Worm (Caenorhabditis elegans) whole organism, early embryonic: Measurements from ENCODE around the gene clec-247.

Experiments
- B0310.2 ChIP-seq: sonication (generic microtip); optimal IDR thresholded peaks from 2 replicates; lab custom pipeline; 2016; ENCODE audit warnings: mild to moderate bottlenecking, missing genetic modification characterization, missing compliant biosample characterization
- F13C5.2 ChIP-seq: sonication (generic microtip); optimal IDR thresholded peaks from 2 replicates; lab custom pipeline; 2017; ENCODE audit warnings: mild to moderate bottlenecking, missing genetic modification characterization, inconsistent platforms, missing compliant biosample characterization
- aly-1 ChIP-seq: sonication (generic microtip); optimal IDR thresholded peaks from 2 replicates; lab custom pipeline; 2016; ENCODE audit warnings: missing genetic modification characterization, missing compliant biosample characterization
- ama-1 ChIP-seq: fragments of 150-350 bp; optimal IDR thresholded peaks from 2 replicates; lab custom pipeline; 2014
- ceh-13 ChIP-seq: fragments of 200-800 bp; sonication (Bioruptor generic); optimal IDR thresholded peaks from 2 replicates; lab custom pipeline; 2018; ENCODE audit warnings: mild to moderate bottlenecking, missing genetic modification characterization, missing compliant biosample characterization
- ceh-36 ChIP-seq: sonication (generic microtip); optimal IDR thresholded peaks from 2 replicates; lab custom pipeline; 2016; ENCODE audit warnings: missing genetic modification characterization, inconsistent platforms, missing compliant biosample characterization
- ets-7 ChIP-seq: sonication (generic microtip); optimal IDR thresholded peaks from 2 replicates; lab custom pipeline; 2016; ENCODE audit warnings: missing genotype, missing genetic modification characterization, missing compliant biosample characterization
- flt-1 ChIP-seq: fragments of 200-800 bp; sonication (Bioruptor generic); IDR thresholded peaks from 2 replicates; pipeline ENCODE4 v1.3.6; 2022; ENCODE audit warnings: missing genetic modification characterization, missing compliant biosample characterization
- hmbx-1 ChIP-seq: sonication (generic microtip); optimal IDR thresholded peaks from 2 replicates; lab custom pipeline; 2016; ENCODE audit warnings: mild to moderate bottlenecking, missing genetic modification characterization, missing compliant biosample characterization
- hmg-4 ChIP-seq: fragments of 200-800 bp; sonication (Bioruptor generic); optimal IDR thresholded peaks from 2 replicates; lab custom pipeline; 2018; ENCODE audit warnings: mild to moderate bottlenecking, missing genetic modification characterization, missing compliant biosample characterization
- hnd-1 ChIP-seq: sonication (generic microtip); optimal IDR thresholded peaks from 2 replicates; lab custom pipeline; 2016; ENCODE audit warnings: missing genetic modification characterization, missing compliant biosample characterization
- pes-1 ChIP-seq: fragments of 200-800 bp; sonication (Bioruptor generic); IDR thresholded peaks from 2 replicates; pipeline ENCODE4 v1.3.6; 2022; ENCODE audit warnings: missing genetic modification reagents, missing genetic modification characterization, missing compliant biosample characterization
- scrt-1 ChIP-seq: fragments of 200-800 bp; sonication (Bioruptor generic); IDR thresholded peaks from 2 replicates; pipeline ENCODE4 v1.3.6; 2022; ENCODE audit warnings: missing genetic modification characterization, missing compliant biosample characterization
- sea-1 ChIP-seq: fragments of 200-800 bp; sonication (Bioruptor generic); conservative IDR thresholded peaks from 2 replicates; pipeline ENCODE4 v1.3.6; 2022; ENCODE audit warnings: missing genetic modification characterization, missing compliant biosample characterization
- tbx-11 ChIP-seq: fragments of 200-800 bp; sonication (Bioruptor generic); IDR thresholded peaks from 2 replicates; pipeline ENCODE4 v1.3.6; 2022; ENCODE audit warnings: missing genetic modification characterization, missing compliant biosample characterization
- tbx-37 ChIP-seq: fragments of 200-800 bp; sonication (Bioruptor generic); conservative IDR thresholded peaks from 2 replicates; pipeline ENCODE4 v1.3.6; 2022; ENCODE audit warnings: missing genetic modification reagents, missing genetic modification characterization, missing compliant biosample characterization
- tra-4 ChIP-seq: sonication (generic microtip); optimal IDR thresholded peaks from 2 replicates; lab custom pipeline; 2017; ENCODE audit warnings: missing genetic modification characterization, missing compliant biosample characterization

clec-247 gene

DNA sequence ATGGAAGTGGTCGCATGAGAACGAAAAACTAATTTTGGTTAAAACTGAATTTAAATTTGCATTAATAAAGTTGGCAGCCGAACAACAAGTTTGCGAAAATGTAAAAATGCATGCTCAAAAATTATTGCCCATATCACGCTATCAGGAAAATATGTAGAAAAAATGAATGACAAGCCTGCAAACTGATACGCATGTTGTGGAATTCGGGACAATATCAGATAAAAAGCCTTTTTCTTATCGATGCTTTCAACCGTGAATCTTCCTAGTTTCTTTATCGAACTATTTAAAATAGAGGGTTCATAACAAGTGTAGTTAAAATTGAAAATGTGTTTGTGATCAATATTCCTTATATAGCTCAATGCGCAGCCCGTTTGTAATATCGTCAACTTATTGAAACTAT, 36.6 kb upstream of the clec-247 start:
- TF ChIP-seq ama-1 (lab: Kevin White, UChicago) (no peak), sea-1 (GFP tag; lab: Robert Waterston, UW) (no peak), tbx-11 (GFP tag; lab: Robert Waterston, UW) (no peak)

DNA sequence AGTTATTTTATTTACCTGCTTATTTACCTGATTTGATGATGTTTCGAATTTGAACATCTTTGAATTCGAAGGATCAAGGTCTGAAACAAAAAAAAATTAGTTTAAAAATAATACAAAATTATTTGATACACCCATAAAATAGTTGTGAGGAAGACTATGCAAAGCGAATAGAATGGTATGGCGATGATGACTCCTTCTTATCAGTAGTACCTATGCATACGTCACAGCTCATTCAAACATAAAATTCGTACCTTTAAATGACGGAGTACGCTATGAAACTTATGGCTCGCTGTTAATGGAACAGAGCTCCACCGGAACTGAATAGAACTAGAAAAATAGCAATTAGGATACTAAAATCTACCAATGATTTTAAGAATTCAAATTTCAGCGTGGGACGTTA, 30.5 kb upstream of the clec-247 start, which contains the start of gene R10E8.1:
TSS of gene R10E8.1 (minus strand) at position 178 of the 400 bp plus-strand sequence.
- TF ChIP-seq sea-1 (GFP tag; lab: Robert Waterston, UW) (no peak), pes-1 (GFP tag; lab: Robert Waterston, UW) (no peak), hmg-4 (GFP tag; lab: Kevin White, UChicago) (no peak), F13C5.2 (no peak), ceh-13 (no peak), tra-4 (tag; lab: Kevin White, UChicago) (no peak), hnd-1 (no peak), B0310.2 (tag; lab: Kevin White, UChicago) (no peak), ama-1 (lab: Kevin White, UChicago) (no peak), aly-1 (tag; lab: Kevin White, UChicago) (no peak), ceh-36 (tag; lab: Kevin White, UChicago) (no peak), flt-1 (GFP tag; lab: Robert Waterston, UW) (no peak), hmbx-1 (tag; lab: Kevin White, UChicago) (no peak), tbx-37 (GFP tag; lab: Robert Waterston, UW) (no peak), scrt-1 (GFP tag; lab: Robert Waterston, UW) (no peak), ets-7 (tag; lab: Kevin White, UChicago) (no peak), tbx-11 (GFP tag; lab: Robert Waterston, UW) (no peak)

DNA sequence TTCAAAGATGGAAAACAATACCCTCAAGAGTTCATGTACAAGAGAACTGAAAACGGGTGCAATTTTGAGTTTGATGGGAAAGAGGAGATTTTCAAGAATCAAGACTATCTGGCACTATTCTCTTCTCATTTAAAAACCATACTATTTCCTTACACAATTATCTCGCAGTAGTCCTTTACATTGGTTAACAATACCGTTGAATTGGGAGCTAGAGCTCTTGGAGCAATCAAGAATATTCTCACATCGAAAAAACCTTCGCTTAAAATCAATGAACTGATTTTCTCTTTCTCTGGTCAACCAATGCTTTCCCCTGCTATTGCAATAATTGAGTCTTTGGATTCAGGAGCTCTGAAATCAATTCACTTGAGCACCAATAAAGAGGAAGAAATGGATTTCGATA, 29.2 kb upstream of the clec-247 start, which contains the start of gene R10E8.2:
TSS of gene R10E8.2 (plus strand) at position 301 of the 400 bp plus-strand sequence.
- TF ChIP-seq scrt-1 (GFP tag; lab: Robert Waterston, UW), result no peak
- TF ChIP-seq hnd-1, result no peak
- TF ChIP-seq F13C5.2, result no peak
- TF ChIP-seq ceh-36 (tag; lab: Kevin White, UChicago), result no peak
- TF ChIP-seq ets-7 (tag; lab: Kevin White, UChicago), result no peak
- TF ChIP-seq tbx-37 (GFP tag; lab: Robert Waterston, UW), result no peak
- TF ChIP-seq ceh-13, result no peak
- no peak for TF ChIP-seq B0310.2 (tag; lab: Kevin White, UChicago)
- TF ChIP-seq hmbx-1 (tag; lab: Kevin White, UChicago), result no peak
- TF ChIP-seq pes-1 (GFP tag; lab: Robert Waterston, UW), result no peak
- no peak for TF ChIP-seq ama-1 (lab: Kevin White, UChicago)
- no peak for TF ChIP-seq aly-1 (tag; lab: Kevin White, UChicago)
- no peak for TF ChIP-seq sea-1 (GFP tag; lab: Robert Waterston, UW)
- no peak for TF ChIP-seq tbx-11 (GFP tag; lab: Robert Waterston, UW)
- TF ChIP-seq hmg-4 (GFP tag; lab: Kevin White, UChicago), result no peak
- TF ChIP-seq flt-1 (GFP tag; lab: Robert Waterston, UW), result no peak
- no peak for TF ChIP-seq tra-4 (tag; lab: Kevin White, UChicago)

DNA sequence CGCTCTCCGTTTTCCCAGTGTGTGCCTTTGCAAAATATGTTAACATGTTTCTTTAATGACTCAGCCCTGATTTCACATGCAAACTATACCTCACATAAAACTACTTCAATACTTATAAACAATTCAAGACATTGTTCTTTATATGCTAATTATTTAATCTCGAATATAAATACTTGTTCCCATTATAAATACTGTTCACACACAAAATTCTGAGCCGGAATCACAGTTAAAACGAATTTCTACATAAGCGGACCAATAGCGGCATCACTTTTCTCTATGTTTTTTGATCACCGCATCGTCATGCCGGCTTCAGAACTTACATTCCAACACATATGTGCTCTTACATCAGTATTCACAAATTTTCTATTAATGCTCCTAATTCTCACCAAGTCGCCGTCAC, 28.2 kb upstream of the clec-247 start, which contains the start of gene R10E8.5:
TSS of gene R10E8.5 (plus strand) at position 301 of the 400 bp plus-strand sequence.
- TF ChIP-seq sea-1 (GFP tag; lab: Robert Waterston, UW) (no peak), aly-1 (tag; lab: Kevin White, UChicago) (no peak), F13C5.2 (no peak), tbx-11 (GFP tag; lab: Robert Waterston, UW) (no peak), pes-1 (GFP tag; lab: Robert Waterston, UW) (no peak), B0310.2 (tag; lab: Kevin White, UChicago) (no peak), scrt-1 (GFP tag; lab: Robert Waterston, UW) (no peak), ets-7 (tag; lab: Kevin White, UChicago) (no peak), ama-1 (lab: Kevin White, UChicago) (no peak), ceh-13 (no peak), ceh-36 (tag; lab: Kevin White, UChicago) (no peak), hnd-1 (no peak), tbx-37 (GFP tag; lab: Robert Waterston, UW) (no peak), hmbx-1 (tag; lab: Kevin White, UChicago) (no peak), tra-4 (tag; lab: Kevin White, UChicago) (no peak), flt-1 (GFP tag; lab: Robert Waterston, UW) (no peak), hmg-4 (GFP tag; lab: Kevin White, UChicago) (no peak)

DNA sequence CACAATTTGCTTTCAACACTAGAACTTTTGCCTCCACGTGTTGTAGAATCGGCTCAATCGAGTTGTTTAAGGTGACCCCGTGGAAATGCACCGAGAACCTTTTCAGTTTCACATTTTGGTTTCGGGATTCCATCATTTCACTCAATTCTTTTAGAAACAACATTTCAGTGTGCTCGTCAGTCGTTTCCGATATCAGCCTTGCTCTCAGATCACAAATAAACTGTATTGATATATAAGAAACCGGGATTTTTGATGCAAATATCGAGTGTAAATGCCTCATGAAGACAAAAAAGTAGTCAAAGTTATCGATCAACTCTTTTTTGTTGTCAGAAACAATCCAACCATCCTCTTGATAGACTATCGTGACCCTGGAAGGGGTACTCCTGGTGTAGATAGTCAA, 17.2 kb upstream of the clec-247 start:
- TF ChIP-seq ama-1 (lab: Kevin White, UChicago), result no peak
- TF ChIP-seq hmg-4 (GFP tag; lab: Kevin White, UChicago), result no peak
- no peak for TF ChIP-seq tbx-11 (GFP tag; lab: Robert Waterston, UW)
- TF ChIP-seq ceh-36 (tag; lab: Kevin White, UChicago), result no peak

DNA sequence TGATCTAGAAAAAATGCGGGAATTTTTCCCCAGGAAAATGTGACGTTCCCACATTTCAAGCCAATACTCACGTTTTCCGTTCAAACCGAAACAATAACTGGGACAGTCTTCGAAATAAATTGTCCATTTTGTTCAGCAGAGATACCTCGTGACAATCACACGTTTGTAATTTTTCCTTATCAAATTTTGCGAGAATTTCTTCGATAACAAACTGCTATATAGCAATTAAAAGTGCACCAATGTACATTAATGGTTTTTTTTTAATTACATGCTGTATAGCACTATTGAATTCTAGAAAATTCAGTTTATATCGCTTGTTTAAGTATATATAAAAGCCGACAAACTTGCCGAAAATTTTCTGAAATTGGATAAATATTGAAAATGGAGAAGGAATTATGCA, 16.5 kb upstream of the clec-247 start, which contains the start of gene R10E8.6:
TSS of gene R10E8.6 (minus strand) at position 154 of the 400 bp plus-strand sequence.
- no peak for TF ChIP-seq hnd-1
- TF ChIP-seq ama-1 (lab: Kevin White, UChicago), result no peak
- no peak for TF ChIP-seq tbx-37 (GFP tag; lab: Robert Waterston, UW)
- TF ChIP-seq ceh-36 (tag; lab: Kevin White, UChicago), result no peak
- TF ChIP-seq flt-1 (GFP tag; lab: Robert Waterston, UW), result no peak
- no peak for TF ChIP-seq pes-1 (GFP tag; lab: Robert Waterston, UW)
- TF ChIP-seq hmbx-1 (tag; lab: Kevin White, UChicago), result no peak
- no peak for TF ChIP-seq ceh-13
- TF ChIP-seq F13C5.2, result no peak
- no peak for TF ChIP-seq sea-1 (GFP tag; lab: Robert Waterston, UW)
- no peak for TF ChIP-seq scrt-1 (GFP tag; lab: Robert Waterston, UW)
- no peak for TF ChIP-seq aly-1 (tag; lab: Kevin White, UChicago)

DNA sequence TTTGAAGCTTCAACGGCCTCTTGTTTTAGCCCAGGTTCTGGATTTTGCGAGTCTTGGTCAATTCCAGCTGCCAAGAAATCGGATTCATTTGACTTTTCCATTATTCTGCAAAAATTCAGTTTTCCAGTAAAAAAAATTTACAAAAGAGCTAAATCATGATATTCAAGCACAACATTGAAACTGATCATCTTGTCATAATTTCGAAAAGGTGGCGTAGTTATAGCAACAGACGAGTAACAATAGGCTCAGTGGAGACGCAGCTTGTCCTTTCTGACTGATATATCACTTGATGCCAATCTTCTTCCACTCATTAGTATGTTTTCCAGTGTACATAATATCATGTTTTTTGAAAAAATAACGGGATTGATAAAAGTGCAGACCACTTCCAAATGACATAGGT, 14.0 kb upstream of the clec-247 start, which contains the start of gene fbxa-213:
TSS of gene fbxa-213 (minus strand) at position 101 of the 400 bp plus-strand sequence.
- TF ChIP-seq pes-1 (GFP tag; lab: Robert Waterston, UW), result no peak
- TF ChIP-seq ceh-13, result no peak
- no peak for TF ChIP-seq ceh-36 (tag; lab: Kevin White, UChicago)
- TF ChIP-seq sea-1 (GFP tag; lab: Robert Waterston, UW), result no peak
- no peak for TF ChIP-seq tra-4 (tag; lab: Kevin White, UChicago)
- no peak for TF ChIP-seq hmbx-1 (tag; lab: Kevin White, UChicago)
- no peak for TF ChIP-seq F13C5.2
- TF ChIP-seq ets-7 (tag; lab: Kevin White, UChicago), result no peak
- TF ChIP-seq ama-1 (lab: Kevin White, UChicago), result no peak
- TF ChIP-seq hmg-4 (GFP tag; lab: Kevin White, UChicago), result no peak
- no peak for TF ChIP-seq aly-1 (tag; lab: Kevin White, UChicago)
- no peak for TF ChIP-seq tbx-11 (GFP tag; lab: Robert Waterston, UW)
- no peak for TF ChIP-seq flt-1 (GFP tag; lab: Robert Waterston, UW)
- no peak for TF ChIP-seq B0310.2 (tag; lab: Kevin White, UChicago)
- no peak for TF ChIP-seq scrt-1 (GFP tag; lab: Robert Waterston, UW)
